Worm (Caenorhabditis elegans) whole organism, late embryonic: ENCODE data around the gene col-39.

Source experiments
- K02D7.2 ChIP-seq: sonication (generic microtip); optimal IDR thresholded peaks from 2 replicates; lab custom pipeline; 2017; ENCODE audit warnings: mild to moderate bottlenecking, missing genetic modification characterization, missing compliant biosample characterization
- K09A11.1 ChIP-seq: sonication (generic microtip); optimal IDR thresholded peaks from 2 replicates; lab custom pipeline; 2017; ENCODE audit warnings: antibody characterized with exemption, mild to moderate bottlenecking, missing genetic modification characterization, missing compliant biosample characterization; ENCODE audit not compliant: insufficient read depth
- Y22D7AL.16 ChIP-seq: sonication (generic microtip); optimal IDR thresholded peaks from 2 replicates; lab custom pipeline; 2016; ENCODE audit warnings: missing genetic modification characterization, missing compliant biosample characterization
- ahr-1 ChIP-seq: sonication (generic microtip); optimal IDR thresholded peaks from 2 replicates; lab custom pipeline; 2016; ENCODE audit warnings: missing genetic modification characterization, missing compliant biosample characterization
- ceh-14 ChIP-seq: sonication (generic microtip); optimal IDR thresholded peaks from 2 replicates; lab custom pipeline; 2016; ENCODE audit warnings: missing genotype, missing genetic modification characterization, missing compliant biosample characterization
- ceh-18 ChIP-seq: sonication (generic microtip); optimal IDR thresholded peaks from 2 replicates; lab custom pipeline; 2016; ENCODE audit warnings: missing genetic modification characterization, missing compliant biosample characterization
- ceh-22 ChIP-seq: sonication (generic microtip); optimal IDR thresholded peaks from 2 replicates; lab custom pipeline; 2017; ENCODE audit warnings: missing biosample characterization, missing genetic modification characterization
- ceh-30 ChIP-seq: fragments of 150-350 bp; optimal IDR thresholded peaks from 2 replicates; lab custom pipeline; 2014; ENCODE audit warnings: missing biosample characterization, missing genetic modification characterization
- ceh-31 ChIP-seq: sonication (generic microtip); optimal IDR thresholded peaks from 2 replicates; lab custom pipeline; 2016; ENCODE audit warnings: missing genetic modification characterization, missing compliant biosample characterization
- ceh-45 ChIP-seq: fragments of 200-800 bp; sonication (Bioruptor generic); IDR thresholded peaks from 2 replicates; pipeline ENCODE4 v1.3.6; 2022; ENCODE audit warnings: missing genetic modification reagents, missing genetic modification characterization, missing compliant biosample characterization
- ceh-6 ChIP-seq: fragments of 200-800 bp; sonication (Bioruptor generic); optimal IDR thresholded peaks from 2 replicates; lab custom pipeline; 2018; ENCODE audit warnings: mild to moderate bottlenecking, missing genetic modification characterization, missing compliant biosample characterization
- che-1 ChIP-seq: sonication (generic microtip); optimal IDR thresholded peaks from 2 replicates; lab custom pipeline; 2016; ENCODE audit warnings: mild to moderate bottlenecking, missing genetic modification characterization, missing compliant biosample characterization
- dmd-4 ChIP-seq: sonication (generic microtip); optimal IDR thresholded peaks from 2 replicates; lab custom pipeline; 2016; ENCODE audit warnings: borderline replicate concordance, missing genetic modification characterization, missing compliant biosample characterization
- elt-2 ChIP-seq: sonication (generic microtip); optimal IDR thresholded peaks from 2 replicates; lab custom pipeline; 2016; ENCODE audit warnings: missing genetic modification reagents, missing genetic modification characterization, missing compliant biosample characterization
- elt-4 ChIP-seq: sonication (generic microtip); optimal IDR thresholded peaks from 2 replicates; lab custom pipeline; 2016; ENCODE audit warnings: missing genetic modification characterization, missing compliant biosample characterization
- fax-1 ChIP-seq: sonication (generic microtip); optimal IDR thresholded peaks from 2 replicates; lab custom pipeline; 2016; ENCODE audit warnings: missing genotype, missing genetic modification characterization, missing compliant biosample characterization
- fkh-6 ChIP-seq: sonication (generic microtip); optimal IDR thresholded peaks from 2 replicates; lab custom pipeline; 2016; ENCODE audit warnings: missing genetic modification characterization, missing compliant biosample characterization
- hlh-13 ChIP-seq: fragments of 200-800 bp; sonication (Bioruptor generic); optimal IDR thresholded peaks from 2 replicates; lab custom pipeline; 2018; ENCODE audit warnings: mild to moderate bottlenecking, missing genetic modification characterization, missing compliant biosample characterization
- hlh-30 ChIP-seq: sonication (generic microtip); optimal IDR thresholded peaks from 2 replicates; lab custom pipeline; 2017; ENCODE audit warnings: antibody characterized with exemption, missing genetic modification characterization, missing compliant biosample characterization; ENCODE audit not compliant: insufficient read depth
- hlh-6 ChIP-seq: sonication (generic microtip); optimal IDR thresholded peaks from 2 replicates; lab custom pipeline; 2016; ENCODE audit warnings: missing genotype, missing genetic modification characterization, missing compliant biosample characterization
- lim-6 ChIP-seq: sonication (generic microtip); optimal IDR thresholded peaks from 2 replicates; lab custom pipeline; 2016; ENCODE audit warnings: missing genetic modification characterization, missing compliant biosample characterization
- lin-11 ChIP-seq: fragments of 200-800 bp; sonication (Bioruptor generic); optimal IDR thresholded peaks from 2 replicates; lab custom pipeline; 2018; ENCODE audit warnings: mild to moderate bottlenecking, missing genetic modification characterization, missing compliant biosample characterization
- madf-2 ChIP-seq: sonication (generic microtip); optimal IDR thresholded peaks from 2 replicates; lab custom pipeline; 2017; ENCODE audit warnings: missing genetic modification characterization, missing compliant biosample characterization
- mec-3 ChIP-seq: sonication (generic microtip); optimal IDR thresholded peaks from 2 replicates; lab custom pipeline; 2016; ENCODE audit warnings: borderline replicate concordance, missing genetic modification characterization, missing compliant biosample characterization
- nfya-1 ChIP-seq: sonication (generic microtip); optimal IDR thresholded peaks from 2 replicates; lab custom pipeline; 2017; ENCODE audit warnings: missing genetic modification characterization, mild to moderate bottlenecking, missing compliant biosample characterization, antibody characterized with exemption, moderate library complexity
- nhr-11 ChIP-seq: fragments of 150-350 bp; optimal IDR thresholded peaks from 2 replicates; lab custom pipeline; 2014; ENCODE audit warnings: missing biosample characterization, missing genetic modification characterization
- nhr-232 ChIP-seq: sonication (generic microtip); optimal IDR thresholded peaks from 2 replicates; lab custom pipeline; 2016; ENCODE audit warnings: missing genetic modification characterization, missing compliant biosample characterization
- npax-4 ChIP-seq: sonication (generic microtip); optimal IDR thresholded peaks from 2 replicates; lab custom pipeline; 2016; ENCODE audit warnings: missing genetic modification characterization, missing compliant biosample characterization
- odd-2 ChIP-seq: sonication (generic microtip); optimal IDR thresholded peaks from 2 replicates; lab custom pipeline; 2017; ENCODE audit warnings: antibody characterized with exemption, mild to moderate bottlenecking, missing genetic modification characterization, missing compliant biosample characterization
- pax-1 ChIP-seq: fragments of 150-350 bp; optimal IDR thresholded peaks from 2 replicates; lab custom pipeline; 2014; ENCODE audit warnings: missing biosample characterization, missing genetic modification characterization
- pha-4 ChIP-seq: fragments of 150-350 bp; optimal IDR thresholded peaks from 2 replicates; lab custom pipeline; 2018; ENCODE audit warnings: missing biosample characterization, missing genetic modification reagents, missing genetic modification characterization
- ref-2 ChIP-seq: sonication (generic microtip); optimal IDR thresholded peaks from 2 replicates; lab custom pipeline; 2016; ENCODE audit warnings: missing genetic modification characterization, missing compliant biosample characterization
- sdc-2 ChIP-seq: sonication (generic microtip); optimal IDR thresholded peaks from 2 replicates; lab custom pipeline; 2016; ENCODE audit warnings: missing genotype, missing genetic modification characterization, missing compliant biosample characterization
- syd-9 ChIP-seq: sonication (generic microtip); optimal IDR thresholded peaks from 2 replicates; lab custom pipeline; 2016; ENCODE audit warnings: mild to moderate bottlenecking, missing genetic modification characterization, moderate library complexity, missing compliant biosample characterization
- tbx-2 ChIP-seq: sonication (generic microtip); optimal IDR thresholded peaks from 2 replicates; lab custom pipeline; 2016; ENCODE audit warnings: missing genetic modification characterization, missing compliant biosample characterization
- unc-3 ChIP-seq, 2 experiments: fragments of 200-800 bp in 1 of 2; sonication (Bioruptor generic) in 1 of 2; sonication (generic microtip) in 1 of 2; conservative IDR thresholded peaks in 1 of 2; optimal IDR thresholded peaks in 1 of 2; 2 replicates each; pipeline versions ENCODE4 v1.3.6 to Lab custom; 2016 to 2022; ENCODE audit warnings: missing compliant biosample characterization in 2 of 2, missing genetic modification characterization in 2 of 2, missing genetic modification reagents in 1 of 2
- unc-42 ChIP-seq: sonication (generic microtip); optimal IDR thresholded peaks from 2 replicates; lab custom pipeline; 2016; ENCODE audit warnings: missing genotype, missing genetic modification characterization, missing compliant biosample characterization
- unc-86 ChIP-seq: sonication (generic microtip); optimal IDR thresholded peaks from 2 replicates; lab custom pipeline; 2016; ENCODE audit warnings: missing genetic modification characterization, missing compliant biosample characterization
- ztf-16 ChIP-seq: sonication (generic microtip); optimal IDR thresholded peaks from 2 replicates; lab custom pipeline; 2017; ENCODE audit warnings: missing genetic modification characterization, missing compliant biosample characterization

col-39 gene

ce11 chrII:10737059-10737458 lies 32.3 kb downstream of the col-39 start, which contains the start of gene C52A11.3:
Gene C52A11.3, plus strand, starts transcription at chrII:10737359.
- no peak for TF ChIP-seq mec-3
- TF ChIP-seq hlh-30 (tag; lab: Kevin White, UChicago): no peak
- no peak for TF ChIP-seq ceh-18 (tag; lab: Kevin White, UChicago)
- no peak for TF ChIP-seq fkh-6 (tag; lab: Kevin White, UChicago)
- TF ChIP-seq Y22D7AL.16 (tag; lab: Kevin White, UChicago): no peak
- no peak for TF ChIP-seq ceh-31
- TF ChIP-seq elt-4 (tag; lab: Kevin White, UChicago): no peak
- no peak for TF ChIP-seq unc-86 (tag; lab: Kevin White, UChicago)
- TF ChIP-seq dmd-4 (tag; lab: Kevin White, UChicago): no peak
- no peak for TF ChIP-seq nhr-11 (tag; lab: Kevin White, UChicago)
- no peak for TF ChIP-seq fax-1 (tag; lab: Kevin White, UChicago)
- no peak for TF ChIP-seq tbx-2
- no peak for TF ChIP-seq ceh-45 (GFP tag; lab: Robert Waterston, UW)
- no peak for TF ChIP-seq odd-2 (tag; lab: Kevin White, UChicago)
- no peak for TF ChIP-seq nhr-232 (tag; lab: Kevin White, UChicago)
- TF ChIP-seq nfya-1: no peak
- TF ChIP-seq pha-4: no peak
- no peak for TF ChIP-seq ahr-1 (tag; lab: Kevin White, UChicago)
- TF ChIP-seq elt-2 (tag; lab: Kevin White, UChicago): no peak

- TF ChIP-seq unc-42 (tag; lab: Kevin White, UChicago) (peak; percentile 35), odd-2 (tag; lab: Kevin White, UChicago) (no peak), fkh-6 (tag; lab: Kevin White, UChicago) (no peak), ceh-18 (tag; lab: Kevin White, UChicago) (no peak), mec-3 (no peak), ceh-22 (tag; lab: Kevin White, UChicago) (no peak), ref-2 (no peak), pha-4 (no peak), lim-6 (tag; lab: Kevin White, UChicago) (no peak), nhr-232 (tag; lab: Kevin White, UChicago) (no peak), ceh-31 (peak; percentile 37), hlh-13 (GFP tag; lab: Kevin White, UChicago) (no peak), npax-4 (tag; lab: Kevin White, UChicago) (no peak), che-1 (tag; lab: Kevin White, UChicago) (no peak), lin-11 (tag; lab: Kevin White, UChicago) (no peak), ceh-6 (no peak), syd-9 (tag; lab: Kevin White, UChicago) (no peak), ceh-30 (tag; lab: Kevin White, UChicago) (no peak), unc-3 (GFP tag; conservative IDR thresholded peaks at IDR 0.05; lab: Robert Waterston, UW) (no peak), unc-3 (tag; optimal IDR thresholded peaks at IDR 0.05; lab: Kevin White, UChicago) (no peak), fax-1 (tag; lab: Kevin White, UChicago) (no peak), dmd-4 (tag; lab: Kevin White, UChicago) (no peak), madf-2 (peak; percentile 39), K02D7.2 (tag; lab: Kevin White, UChicago) (no peak)
Observed at ce11 chrII:10744801-10745200, 40.1 kb downstream of the col-39 start.

- no peak for TF ChIP-seq hlh-6 (tag; lab: Kevin White, UChicago)
- TF ChIP-seq ref-2: no peak
- peak; percentile 88 for TF ChIP-seq unc-42 (tag; lab: Kevin White, UChicago)
- TF ChIP-seq elt-2 (tag; lab: Kevin White, UChicago): no peak
- TF ChIP-seq ahr-1 (tag; lab: Kevin White, UChicago): no peak
- no peak for TF ChIP-seq pax-1
- no peak for TF ChIP-seq ceh-14
- no peak for TF ChIP-seq ceh-22 (tag; lab: Kevin White, UChicago)
- TF ChIP-seq, all 69 proteins: peak for 1
Observed at ce11 chrII:10753694-10754093, 49.0 kb downstream of the col-39 start.

- TF ChIP-seq sdc-2 (tag; lab: Kevin White, UChicago) (no peak), ceh-45 (GFP tag; lab: Robert Waterston, UW) (no peak), ztf-16 (tag; lab: Kevin White, UChicago) (no peak), fkh-6 (tag; lab: Kevin White, UChicago) (no peak), ceh-31 (peak; percentile 54), unc-42 (tag; lab: Kevin White, UChicago) (peak; percentile 40), K09A11.1 (tag; lab: Kevin White, UChicago) (no peak)
Observed at ce11 chrII:10755455-10755854, 50.7 kb downstream of the col-39 start.
